2 fruit fly cellular contexts compared by ENCODE assay signal in genomic region chrX:2882516-2882915, dm6.
TF ChIP-seq lines count a peak whose summit lies in the region.

No protein-coding gene starts in this region.

- no peak for TF ChIP-seq CTCF in whole organism, embryonic (GFP tag; optimal IDR thresholded peaks at IDR 0.05; lab: Kevin White, UChicago)

TF ChIP-seq in whole organism, embryonic, 481 proteins besides CTCF, POLR2A, EP300 and RAD21:
- TF ChIP-seq ftz-f1 (GFP tag; optimal IDR thresholded peaks at IDR 0.05; lab: Kevin White, UChicago) (no peak), CG4360 (GFP tag; IDR thresholded peaks at IDR 0.05; lab: Robert Waterston, UW) (peak; percentile 95), pfk (GFP tag; optimal IDR thresholded peaks at IDR 0.05; lab: Kevin White, UChicago) (no peak), CG1832 (GFP tag; optimal IDR thresholded peaks at IDR 0.05; lab: Kevin White, UChicago) (no peak), CG11696 (GFP tag; IDR thresholded peaks at IDR 0.05; lab: Robert Waterston, UW) (no peak), CG7745 (tag; optimal IDR thresholded peaks at IDR 0.05; lab: Kevin White, UChicago) (no peak), disco-r (GFP tag; optimal IDR thresholded peaks at IDR 0.05; lab: Kevin White, UChicago) (no peak), dati (GFP tag; IDR thresholded peaks at IDR 0.05; lab: Robert Waterston, UW) (no peak), slou (GFP tag; optimal IDR thresholded peaks at IDR 0.05; lab: Kevin White, UChicago) (no peak), CG11504 (tag; optimal IDR thresholded peaks at IDR 0.05; lab: Kevin White, UChicago) (no peak), ERR (GFP tag; optimal IDR thresholded peaks at IDR 0.05; lab: Kevin White, UChicago) (no peak), Hr78 (GFP tag; optimal IDR thresholded peaks at IDR 0.05; lab: Kevin White, UChicago) (peak in 1 of 2 experiments; percentile 60), CG8089 (GFP tag; optimal IDR thresholded peaks at IDR 0.05; lab: Kevin White, UChicago) (no peak), Dek (tag; optimal IDR thresholded peaks at IDR 0.05; lab: Kevin White, UChicago) (no peak)

TF ChIP-seq in whole organism, wandering third instar larva, 38 proteins besides CTCF, POLR2A, EP300 and RAD21:
- TF ChIP-seq Dfd (GFP tag; optimal IDR thresholded peaks at IDR 0.05; lab: Kevin White, UChicago) (peak; percentile 12), sv (GFP tag; optimal IDR thresholded peaks at IDR 0.05; lab: Kevin White, UChicago) (no peak), pan (optimal IDR thresholded peaks at IDR 0.05; lab: Kevin White, UChicago) (no peak)

Comparison
In these comparisons a context has a peak if more than half of its experiments do, and no peak if none do; other contexts are left out.
1. Of the 10 proteins assayed by ChIP-seq in both whole organism, embryonic and whole organism, wandering third instar larva: peak only in whole organism, embryonic: none; only in whole organism, wandering third instar larva: Dfd; in both: none; in neither: 8; mixed calls (peak in some experiments, not most) for 1.